Fruit fly (Drosophila melanogaster): ENCODE results near the gene OXA1L.

Gene OXA1L

DNA sequence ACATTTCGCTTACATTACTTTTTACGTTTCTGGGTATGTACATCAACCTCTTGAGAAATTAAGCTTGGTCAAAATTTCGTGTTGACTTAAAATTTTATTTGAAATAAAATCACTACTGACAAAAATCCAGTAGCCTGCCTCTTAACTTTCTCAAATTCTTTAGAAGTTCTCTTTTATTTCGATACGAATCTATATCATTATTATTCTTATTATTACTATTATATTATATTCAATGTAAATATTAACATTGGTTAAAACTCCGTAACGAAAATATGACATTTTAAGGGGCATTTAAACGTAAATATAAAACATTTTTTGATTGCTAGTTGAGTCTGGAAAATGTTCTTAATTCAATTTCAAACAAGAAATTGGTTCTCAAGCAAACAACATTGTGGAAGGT lies at the start of gene OXA1L:
Gene OXA1L, minus strand, starts transcription at position 101 of the 400 bp plus-strand sequence.
- no peak for TF ChIP-seq usp (GFP tag; optimal IDR thresholded peaks at IDR 0.05)
- TF ChIP-seq Dll (optimal IDR thresholded peaks at IDR 0.05), result no peak
- no peak for TF ChIP-seq pan (optimal IDR thresholded peaks at IDR 0.05)
- TF ChIP-seq EcR (GFP tag; optimal IDR thresholded peaks at IDR 0.05), result no peak
- TF ChIP-seq CG8478 (optimal IDR thresholded peaks at IDR 0.05), result no peak
- no peak for TF ChIP-seq psq (optimal IDR thresholded peaks at IDR 0.05)

DNA sequence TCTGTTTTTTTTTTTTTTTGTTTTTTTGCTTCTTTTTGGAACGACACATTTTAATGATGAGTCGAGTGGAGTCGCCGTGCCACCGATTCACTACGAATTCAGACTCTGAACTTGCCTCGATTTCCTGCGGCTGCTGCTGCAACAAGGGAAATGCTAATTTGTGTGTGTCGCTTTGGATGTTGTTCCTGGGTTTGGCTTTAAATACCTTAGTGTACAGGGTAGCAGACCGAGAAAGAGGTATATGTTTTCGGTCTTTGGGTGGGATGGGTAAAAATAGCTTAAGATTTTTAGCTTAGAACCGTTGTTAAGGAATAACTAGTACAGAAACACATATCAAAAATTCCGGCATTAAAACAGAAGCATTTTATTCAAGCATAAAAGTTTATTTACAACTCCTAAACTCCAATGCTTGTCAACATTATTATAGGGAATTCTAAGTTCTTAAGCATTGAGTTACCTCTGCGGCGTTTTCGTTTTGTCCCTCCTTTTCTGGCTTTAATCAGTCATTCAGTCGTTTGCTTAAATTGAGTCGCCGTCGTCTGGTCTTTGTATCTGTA lies 48.8 kb upstream of the OXA1L start:
- TF ChIP-seq usp (GFP tag; optimal IDR thresholded peaks at IDR 0.05), result no peak
- TF ChIP-seq pan (optimal IDR thresholded peaks at IDR 0.05), result peak; percentile 74
- no peak for TF ChIP-seq Dll (optimal IDR thresholded peaks at IDR 0.05)
- TF ChIP-seq CG8478 (optimal IDR thresholded peaks at IDR 0.05), result no peak

DNA sequence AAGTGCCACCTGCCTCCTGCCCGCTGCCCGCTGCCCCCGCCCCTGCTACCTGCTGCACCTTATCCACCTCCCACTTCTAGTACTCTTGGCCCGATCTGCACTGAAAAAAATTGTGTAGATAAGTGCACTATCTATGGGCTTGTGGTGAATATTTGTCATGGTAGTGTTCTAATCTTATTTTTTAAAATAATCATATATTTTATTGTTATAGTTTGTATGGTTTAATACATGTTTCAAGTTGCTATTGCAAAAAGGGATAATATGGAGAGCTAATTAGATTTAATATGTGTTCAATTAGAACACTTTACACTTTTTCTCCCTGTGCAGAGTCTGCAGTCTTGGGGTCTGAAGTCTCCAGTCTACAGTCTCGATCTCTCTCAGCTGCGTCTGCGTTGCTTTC lies 45.2 kb upstream of the OXA1L start:
- TF ChIP-seq usp (GFP tag; optimal IDR thresholded peaks at IDR 0.05), result no peak
- TF ChIP-seq EcR (GFP tag; optimal IDR thresholded peaks at IDR 0.05), result no peak

DNA sequence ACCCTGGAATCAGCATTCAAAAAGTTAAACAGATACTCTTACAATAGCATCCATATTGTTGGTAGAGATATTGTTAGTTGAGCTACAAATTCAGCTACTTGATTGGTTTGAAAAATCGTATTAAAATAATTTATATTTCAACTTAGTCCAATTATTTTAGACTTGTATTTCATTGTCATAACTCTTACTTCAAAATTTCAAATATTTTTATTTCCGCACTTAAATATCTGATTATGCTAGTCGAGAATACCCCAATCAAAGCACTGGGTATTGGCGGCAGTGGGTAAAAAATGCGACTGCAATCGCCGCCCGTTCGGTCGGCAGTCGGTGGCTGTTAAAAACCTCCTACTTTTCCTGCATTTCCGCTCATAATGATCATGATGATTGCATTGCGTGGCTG lies 42.5 kb upstream of the OXA1L start:
- no peak for TF ChIP-seq CG8478 (optimal IDR thresholded peaks at IDR 0.05)
- peak; percentile 86 for TF ChIP-seq pan (optimal IDR thresholded peaks at IDR 0.05)

DNA sequence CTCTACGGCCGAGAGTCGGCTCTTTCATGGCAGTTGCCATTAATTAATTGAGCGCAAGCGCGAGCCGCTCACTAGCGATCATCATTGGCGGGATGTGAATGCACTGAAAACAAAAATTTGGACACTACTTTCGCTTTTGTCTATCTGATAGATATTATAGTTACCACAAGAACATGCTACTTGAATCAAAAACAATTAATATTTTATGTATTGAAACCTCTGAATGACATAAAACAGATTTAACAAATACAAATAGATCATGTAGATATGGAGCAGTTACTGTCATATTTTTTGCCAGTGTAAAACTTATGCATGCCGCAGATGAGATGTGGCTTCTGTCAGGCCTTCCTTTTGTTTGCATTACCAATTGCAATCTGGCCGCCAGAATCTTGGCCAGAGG lies 41.7 kb upstream of the OXA1L start:
- TF ChIP-seq Dll (optimal IDR thresholded peaks at IDR 0.05) (no peak), EcR (GFP tag; optimal IDR thresholded peaks at IDR 0.05) (no peak), CG8478 (optimal IDR thresholded peaks at IDR 0.05) (no peak), psq (optimal IDR thresholded peaks at IDR 0.05) (no peak), pan (optimal IDR thresholded peaks at IDR 0.05) (no peak), usp (GFP tag; optimal IDR thresholded peaks at IDR 0.05) (no peak)

DNA sequence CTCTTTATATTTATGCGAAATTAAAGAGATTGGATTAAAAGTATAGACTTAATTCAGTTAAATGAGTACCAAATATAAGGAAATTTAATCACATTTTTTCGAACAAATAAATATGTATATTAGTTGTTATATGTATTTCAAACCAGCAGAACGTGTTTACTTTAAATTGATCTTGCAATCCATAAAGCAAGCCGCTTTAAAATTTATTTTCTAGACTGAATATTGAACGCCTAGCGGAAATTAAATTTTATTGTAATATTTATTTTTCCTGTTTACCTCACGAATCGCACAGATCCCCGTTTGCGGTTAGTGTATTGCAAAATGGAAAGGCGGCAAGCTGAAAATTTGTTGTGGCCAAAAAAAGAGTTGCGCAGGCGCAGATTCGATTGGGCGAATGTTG lies 41.1 kb upstream of the OXA1L start:
- TF ChIP-seq usp (GFP tag; optimal IDR thresholded peaks at IDR 0.05) (no peak), CG8478 (optimal IDR thresholded peaks at IDR 0.05) (no peak), EcR (GFP tag; optimal IDR thresholded peaks at IDR 0.05) (no peak), pan (optimal IDR thresholded peaks at IDR 0.05) (no peak), Dll (optimal IDR thresholded peaks at IDR 0.05) (no peak), psq (optimal IDR thresholded peaks at IDR 0.05) (no peak)

DNA sequence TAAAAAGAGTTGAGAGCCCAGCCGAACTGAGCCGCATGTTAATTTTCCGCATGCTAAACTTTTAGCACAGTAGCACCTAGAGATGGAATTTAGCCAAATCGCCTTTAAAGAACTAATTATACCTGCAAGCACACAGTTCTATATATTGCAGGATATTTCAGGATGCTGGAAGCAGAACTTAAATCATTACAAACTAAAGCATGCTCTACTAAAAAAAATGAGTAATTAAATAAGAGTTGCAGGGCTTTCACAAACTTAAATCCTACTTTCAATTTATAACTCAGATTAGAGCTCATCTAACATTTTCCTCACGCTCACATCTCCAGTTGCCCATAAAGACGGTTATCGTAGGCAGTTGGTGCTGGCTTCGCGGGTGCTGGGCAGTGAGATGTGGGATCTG lies 38.4 kb upstream of the OXA1L start:
- TF ChIP-seq pan (optimal IDR thresholded peaks at IDR 0.05) (no peak), usp (GFP tag; optimal IDR thresholded peaks at IDR 0.05) (no peak), CG8478 (optimal IDR thresholded peaks at IDR 0.05) (no peak), Dll (optimal IDR thresholded peaks at IDR 0.05) (no peak), EcR (GFP tag; optimal IDR thresholded peaks at IDR 0.05) (no peak), psq (optimal IDR thresholded peaks at IDR 0.05) (no peak)

DNA sequence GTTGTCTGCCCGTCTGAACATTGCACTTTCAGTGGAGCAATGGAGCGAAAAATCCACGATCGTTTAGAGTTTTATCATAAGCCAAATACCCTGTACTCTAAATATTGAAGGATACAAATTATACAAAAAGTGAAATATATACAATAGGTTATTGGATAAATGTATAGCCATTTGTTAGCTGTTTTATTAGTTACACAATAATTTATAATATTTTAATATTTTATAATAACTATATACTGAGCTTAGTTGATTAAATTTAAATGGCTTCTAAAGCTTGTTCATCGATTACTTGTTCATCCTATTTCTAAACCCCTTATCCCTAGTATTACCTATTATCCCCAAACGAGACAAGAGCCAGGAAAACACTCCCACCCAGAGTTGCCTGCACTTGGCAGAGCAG lies 36.7 kb upstream of the OXA1L start:
- TF ChIP-seq Dll (optimal IDR thresholded peaks at IDR 0.05) (no peak), psq (optimal IDR thresholded peaks at IDR 0.05) (no peak), pan (optimal IDR thresholded peaks at IDR 0.05) (no peak), EcR (GFP tag; optimal IDR thresholded peaks at IDR 0.05) (no peak), CG8478 (optimal IDR thresholded peaks at IDR 0.05) (no peak), usp (GFP tag; optimal IDR thresholded peaks at IDR 0.05) (no peak)

DNA sequence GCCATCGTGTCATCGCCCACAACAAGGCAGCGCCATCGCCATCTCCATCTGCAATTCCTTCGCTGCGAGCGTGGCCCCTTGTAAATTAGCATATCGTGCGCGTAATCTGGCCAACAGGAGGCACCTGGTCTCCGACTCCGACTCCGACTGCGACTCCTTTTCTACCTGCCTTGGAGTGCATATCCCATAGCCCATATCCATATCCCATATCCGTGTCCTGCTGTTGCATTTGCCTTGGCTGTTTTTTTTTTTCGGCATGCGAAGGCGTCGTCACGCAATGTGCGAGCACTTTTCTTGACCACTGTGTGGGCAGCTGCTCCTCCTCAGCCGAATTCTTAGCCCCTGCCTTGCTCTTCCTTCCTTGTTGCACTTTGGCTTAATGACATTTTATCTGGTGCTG lies 32.2 kb upstream of the OXA1L start:
- TF ChIP-seq EcR (GFP tag; optimal IDR thresholded peaks at IDR 0.05), result no peak
- TF ChIP-seq usp (GFP tag; optimal IDR thresholded peaks at IDR 0.05), result no peak
- TF ChIP-seq psq (optimal IDR thresholded peaks at IDR 0.05), result no peak
- TF ChIP-seq pan (optimal IDR thresholded peaks at IDR 0.05), result no peak
- no peak for TF ChIP-seq CG8478 (optimal IDR thresholded peaks at IDR 0.05)
- TF ChIP-seq Dll (optimal IDR thresholded peaks at IDR 0.05), result no peak

DNA sequence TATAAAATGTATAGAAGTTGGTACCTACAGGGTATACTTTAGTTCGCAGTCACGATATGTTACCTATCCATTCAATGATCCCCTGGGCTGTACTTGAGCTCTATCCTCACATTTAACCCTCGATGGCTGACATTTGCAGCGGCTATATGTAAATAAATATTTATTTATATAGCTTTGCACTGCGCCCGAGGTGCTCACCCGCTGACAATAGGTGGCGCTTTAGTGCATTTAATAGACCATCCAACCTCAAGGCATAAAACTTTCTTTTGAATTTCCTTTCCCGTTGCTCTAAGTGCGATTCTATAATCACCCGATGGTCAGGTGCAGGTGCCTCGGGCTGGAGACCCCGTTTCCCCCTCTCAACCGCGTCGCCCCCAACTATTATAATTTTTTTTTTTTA lies 31.0 kb upstream of the OXA1L start:
- TF ChIP-seq pan (optimal IDR thresholded peaks at IDR 0.05), result no peak
- no peak for TF ChIP-seq usp (GFP tag; optimal IDR thresholded peaks at IDR 0.05)
- no peak for TF ChIP-seq EcR (GFP tag; optimal IDR thresholded peaks at IDR 0.05)
- TF ChIP-seq CG8478 (optimal IDR thresholded peaks at IDR 0.05), result no peak
- no peak for TF ChIP-seq Dll (optimal IDR thresholded peaks at IDR 0.05)
- TF ChIP-seq psq (optimal IDR thresholded peaks at IDR 0.05), result no peak

DNA sequence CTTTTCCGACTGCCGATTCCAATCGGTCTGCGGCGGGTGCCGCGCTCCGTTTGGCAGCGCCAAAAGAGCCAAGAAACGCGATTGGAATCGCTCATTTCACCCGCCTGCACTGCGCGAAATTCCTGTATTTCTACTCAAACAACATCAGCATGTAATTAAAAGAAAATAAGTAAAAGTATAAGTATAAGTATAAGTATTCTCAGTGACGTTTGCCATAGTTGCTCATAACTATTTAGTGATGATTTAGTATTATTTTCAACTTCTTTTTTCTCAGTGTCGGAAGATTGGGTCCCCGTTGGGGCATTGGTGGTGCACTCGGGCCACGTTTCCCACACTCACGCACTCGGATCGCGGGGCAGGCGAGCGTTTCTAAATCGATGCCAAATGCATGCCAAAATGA lies 26.9 kb upstream of the OXA1L start:
- TF ChIP-seq Dll (optimal IDR thresholded peaks at IDR 0.05) (no peak), pan (optimal IDR thresholded peaks at IDR 0.05) (no peak), psq (optimal IDR thresholded peaks at IDR 0.05) (no peak), EcR (GFP tag; optimal IDR thresholded peaks at IDR 0.05) (no peak), usp (GFP tag; optimal IDR thresholded peaks at IDR 0.05) (no peak)

DNA sequence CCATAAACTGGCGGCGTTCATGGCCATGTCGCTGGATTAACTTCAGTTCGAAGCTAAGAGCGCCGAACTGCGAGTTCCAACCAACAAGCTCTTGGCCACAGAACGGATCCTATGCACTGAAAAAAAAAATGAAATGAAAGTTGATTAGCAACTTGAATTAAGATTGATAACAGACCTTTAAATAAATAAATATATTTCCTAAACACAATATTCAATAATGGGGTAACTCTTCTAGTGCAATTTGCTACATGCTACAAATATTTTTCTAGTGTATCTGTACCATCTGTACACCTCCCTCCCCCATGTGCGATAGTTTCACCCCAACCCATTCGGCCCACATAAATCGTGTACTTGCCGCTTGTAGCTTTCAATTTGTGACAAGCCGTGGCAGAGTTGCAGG lies 23.3 kb upstream of the OXA1L start:
- TF ChIP-seq CG8478 (optimal IDR thresholded peaks at IDR 0.05), result no peak
- no peak for TF ChIP-seq pan (optimal IDR thresholded peaks at IDR 0.05)
- no peak for TF ChIP-seq psq (optimal IDR thresholded peaks at IDR 0.05)
- TF ChIP-seq EcR (GFP tag; optimal IDR thresholded peaks at IDR 0.05), result no peak
- TF ChIP-seq usp (GFP tag; optimal IDR thresholded peaks at IDR 0.05), result no peak
- TF ChIP-seq Dll (optimal IDR thresholded peaks at IDR 0.05), result no peak

DNA sequence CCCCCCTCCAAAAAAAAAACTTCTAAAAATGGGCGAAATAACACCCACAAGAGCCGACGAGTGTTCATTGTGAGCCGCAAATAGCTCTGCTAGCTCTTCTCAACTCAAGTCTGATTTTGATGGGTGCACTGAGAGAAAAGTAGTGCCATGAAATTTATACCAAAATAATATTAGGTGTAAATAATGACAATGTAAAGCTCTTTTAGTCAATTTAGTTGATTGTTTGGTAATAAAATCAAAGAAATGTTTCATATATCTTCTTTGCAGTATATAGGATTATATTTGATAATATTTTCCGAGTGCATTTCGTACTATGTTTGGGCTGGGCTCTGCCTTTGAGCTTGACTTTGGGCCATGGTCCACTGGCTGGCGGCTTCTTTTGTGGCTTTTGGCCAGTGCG lies 18.5 kb upstream of the OXA1L start:
- TF ChIP-seq pan (optimal IDR thresholded peaks at IDR 0.05) (no peak), Dll (optimal IDR thresholded peaks at IDR 0.05) (no peak), psq (optimal IDR thresholded peaks at IDR 0.05) (no peak), EcR (GFP tag; optimal IDR thresholded peaks at IDR 0.05) (no peak), CG8478 (optimal IDR thresholded peaks at IDR 0.05) (no peak), usp (GFP tag; optimal IDR thresholded peaks at IDR 0.05) (no peak)

Measured in whole organism.